Worm (Caenorhabditis elegans): ENCODE measurements around the gene F13E9.13.

DNA sequence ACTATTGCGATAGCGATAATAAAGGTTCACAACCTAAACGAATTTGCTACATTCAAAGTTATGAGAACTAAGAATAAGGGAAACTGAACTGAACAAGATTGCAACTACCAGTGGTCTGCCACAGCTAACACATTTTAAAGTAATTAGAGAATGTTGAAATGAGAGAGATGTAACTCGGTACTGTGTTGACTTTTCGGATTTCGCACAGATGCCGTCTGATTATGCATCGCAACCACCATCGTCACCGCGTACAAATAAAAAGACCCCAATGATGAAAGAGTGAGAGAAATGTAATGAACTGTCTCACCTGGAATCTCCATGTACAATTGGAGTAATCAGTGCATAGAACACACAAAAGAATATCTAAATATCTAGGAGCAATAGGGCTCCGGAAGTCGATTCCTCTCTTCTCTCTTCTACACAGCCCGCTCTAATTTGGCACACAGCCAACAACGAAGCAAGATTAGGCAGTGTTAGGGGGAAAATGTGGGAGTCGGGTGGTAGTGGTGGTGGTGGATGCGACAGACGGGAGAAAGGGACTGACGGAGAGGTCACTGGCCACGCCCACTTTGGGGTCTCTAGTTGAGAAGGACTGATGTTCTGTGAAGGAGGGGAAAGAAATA lies 12.6 kb upstream of the F13E9.13 start, which contains the start of gene F13E9.11:
- TF ChIP-seq pqm-1 (tag; optimal IDR thresholded peaks at IDR 0.05) = no peak
- TF ChIP-seq Y75B8A.6 (GFP tag; IDR thresholded peaks at IDR 0.05) = no peak
- no peak for TF ChIP-seq nhr-41 (GFP tag; IDR thresholded peaks at IDR 0.05)
- no peak for TF ChIP-seq ceh-82 (tag; optimal IDR thresholded peaks at IDR 0.05)
- no peak for TF ChIP-seq hif-1 (tag; optimal IDR thresholded peaks at IDR 0.05)
- TF ChIP-seq jun-1 (tag; optimal IDR thresholded peaks at IDR 0.05) = no peak
- TF ChIP-seq pha-4 (GFP tag; IDR thresholded peaks at IDR 0.05) = no peak
- TF ChIP-seq pha-4 (tag; optimal IDR thresholded peaks at IDR 0.05) = no peak
- TF ChIP-seq nhr-237 (tag; optimal IDR thresholded peaks at IDR 0.05) = no peak
- no peak for TF ChIP-seq nhr-77 (tag; optimal IDR thresholded peaks at IDR 0.05)

Measured in whole organism, L4 larva.